Fruit fly (Drosophila melanogaster) whole organism, embryonic: ENCODE data around the gene CG31287.

Source experiments
- BtbVII ChIP-seq: fragments of 200-800 bp; sonication (Bioruptor generic); optimal IDR thresholded peaks from 3 replicates; lab custom pipeline; 2017; ENCODE audit warnings: missing biosample characterization, mild to moderate bottlenecking, missing genetic modification characterization
- CG10274 ChIP-seq: fragments of 200-800 bp; sonication (Bioruptor generic); optimal IDR thresholded peaks from 3 replicates; lab custom pipeline; 2017; ENCODE audit warnings: missing biosample characterization, mild to moderate bottlenecking, missing genetic modification characterization
- CG10959 ChIP-seq: fragments of 200-800 bp; sonication (Bioruptor generic); IDR thresholded peaks from 2 replicates; pipeline ENCODE4 v1.3.6; 2022; ENCODE audit warnings: missing biosample characterization, missing genetic modification characterization
- CG15011 ChIP-seq: fragments of 200-800 bp; sonication (Bioruptor generic); optimal IDR thresholded peaks from 3 replicates; lab custom pipeline; 2018; ENCODE audit warnings: missing biosample characterization, mild to moderate bottlenecking, missing genetic modification characterization
- CG17912 ChIP-seq: fragments of 200-800 bp; sonication (Bioruptor generic); optimal IDR thresholded peaks from 2 replicates; lab custom pipeline; 2018; ENCODE audit warnings: missing biosample characterization, mild to moderate bottlenecking, missing genetic modification characterization
- CG1792 ChIP-seq: fragments of 200-800 bp; sonication (Bioruptor generic); optimal IDR thresholded peaks from 2 replicates; lab custom pipeline; 2016; ENCODE audit warnings: missing biosample characterization, missing genetic modification characterization
- CG1832 ChIP-seq: fragments of 200-800 bp; sonication (Bioruptor generic); optimal IDR thresholded peaks from 2 replicates; lab custom pipeline; 2017; ENCODE audit warnings: missing biosample characterization, mild to moderate bottlenecking, missing genetic modification characterization, inconsistent platforms
- CG2116 ChIP-seq: fragments of 200-800 bp; sonication (Bioruptor generic); optimal IDR thresholded peaks from 3 replicates; lab custom pipeline; 2018; ENCODE audit warnings: missing biosample characterization, mild to moderate bottlenecking, missing genetic modification characterization
- CG31224 ChIP-seq: fragments of 200-800 bp; sonication (Bioruptor generic); IDR thresholded peaks from 2 replicates; pipeline ENCODE4 v1.3.6; 2022; ENCODE audit warnings: missing biosample characterization, missing genetic modification characterization
- CG4617 ChIP-seq: fragments of 200-800 bp; sonication (Bioruptor generic); optimal IDR thresholded peaks from 3 replicates; lab custom pipeline; 2016; ENCODE audit warnings: missing biosample characterization, missing genetic modification characterization, borderline replicate concordance
- CG6683 ChIP-seq: fragments of 200-800 bp; sonication (Bioruptor generic); optimal IDR thresholded peaks from 2 replicates; lab custom pipeline; 2017; ENCODE audit warnings: missing biosample characterization, mild to moderate bottlenecking, missing genetic modification characterization, missing genetic modification reagents
- CG7963 ChIP-seq: fragments of 200-800 bp; sonication (Bioruptor generic); IDR thresholded peaks from 3 replicates; pipeline ENCODE4 v1.3.6; 2022; ENCODE audit warnings: missing biosample characterization, missing genetic modification characterization; ENCODE audit not compliant: partially characterized antibody
- CG9727 ChIP-seq: fragments of 200-800 bp; sonication (Bioruptor generic); optimal IDR thresholded peaks from 3 replicates; lab custom pipeline; 2017; ENCODE audit warnings: missing biosample characterization, mild to moderate bottlenecking, missing genetic modification characterization
- CG9797 ChIP-seq: fragments of 200-800 bp; sonication (Bioruptor generic); optimal IDR thresholded peaks from 3 replicates; lab custom pipeline; 2018; ENCODE audit warnings: missing biosample characterization, mild to moderate bottlenecking, missing genetic modification characterization
- D ChIP-seq, 2 experiments: fragments of 200-800 bp in 1 of 2; fragments of >200 bp in 1 of 2; sonication (Bioruptor generic) in 1 of 2; optimal IDR thresholded peaks; 2 replicates in 1 of 2; 3 replicates in 1 of 2; lab custom pipeline; 2017; ENCODE audit warnings: mild to moderate bottlenecking in 1 of 2, missing biosample characterization in 1 of 2, missing genetic modification characterization in 1 of 2, missing genetic modification reagents in 1 of 2
- Gug ChIP-seq: fragments of 200-800 bp; sonication (Bioruptor generic); IDR thresholded peaks from 4 replicates; pipeline ENCODE4 v1.3.6; 2022; ENCODE audit warnings: missing biosample characterization, missing genetic modification characterization
- H2.0 ChIP-seq: fragments of 200-800 bp; sonication (Bioruptor generic); IDR thresholded peaks from 2 replicates; pipeline ENCODE4 v1.3.6; 2022; ENCODE audit warnings: missing biosample characterization, missing genetic modification characterization
- HmgD ChIP-seq: fragments of 200-800 bp; sonication (Bioruptor generic); optimal IDR thresholded peaks from 3 replicates; lab custom pipeline; 2016; ENCODE audit warnings: missing biosample characterization, missing genetic modification characterization
- Hr39 ChIP-seq: fragments of >200 bp; optimal IDR thresholded peaks from 2 replicates; lab custom pipeline; 2017
- Lim3 ChIP-seq: fragments of 200-800 bp; sonication (Bioruptor generic); IDR thresholded peaks from 2 replicates; pipeline ENCODE4 v1.3.6; 2022; ENCODE audit warnings: missing biosample characterization, missing genetic modification characterization
- MESR4 ChIP-seq: fragments of 200-800 bp; sonication (Bioruptor generic); optimal IDR thresholded peaks from 2 replicates; lab custom pipeline; 2018; ENCODE audit warnings: missing biosample characterization, mild to moderate bottlenecking, missing genetic modification characterization, moderate library complexity
- NC2β ChIP-seq: fragments of 200-800 bp; sonication (Bioruptor generic); optimal IDR thresholded peaks from 2 replicates; lab custom pipeline; 2016; ENCODE audit warnings: missing biosample characterization, missing genetic modification characterization
- NFAT ChIP-seq: fragments of 200-800 bp; sonication (Bioruptor generic); IDR thresholded peaks from 2 replicates; pipeline ENCODE4 v1.3.6; 2022; ENCODE audit warnings: missing biosample characterization, missing genetic modification characterization
- Sox102F ChIP-seq: fragments of 200-800 bp; sonication (Bioruptor generic); optimal IDR thresholded peaks from 2 replicates; lab custom pipeline; 2018; ENCODE audit warnings: missing biosample characterization, mild to moderate bottlenecking, missing genetic modification characterization, moderate library complexity
- Sry-δ ChIP-seq: fragments of 200-800 bp; sonication (Bioruptor generic); optimal IDR thresholded peaks from 2 replicates; lab custom pipeline; 2016; ENCODE audit warnings: missing biosample characterization, missing genetic modification characterization
- Ssrp ChIP-seq: fragments of 200-800 bp; sonication (Bioruptor generic); optimal IDR thresholded peaks from 2 replicates; lab custom pipeline; 2018; ENCODE audit warnings: missing biosample characterization, mild to moderate bottlenecking, missing genetic modification characterization, moderate library complexity
- abd-A ChIP-seq: fragments of 200-800 bp; sonication (Bioruptor generic); optimal IDR thresholded peaks from 3 replicates; lab custom pipeline; 2019; ENCODE audit warnings: missing biosample characterization, mild to moderate bottlenecking, missing genetic modification characterization, moderate library complexity
- bcd ChIP-seq: fragments of 200-800 bp; sonication (Bioruptor generic); optimal IDR thresholded peaks from 2 replicates; lab custom pipeline; 2017; ENCODE audit warnings: missing biosample characterization, mild to moderate bottlenecking, missing genetic modification characterization
- bowl ChIP-seq: fragments of 200-800 bp; sonication (Bioruptor generic); IDR thresholded peaks from 2 replicates; pipeline ENCODE4 v1.3.6; 2022; ENCODE audit warnings: missing biosample characterization, missing genetic modification characterization
- chinmo ChIP-seq: fragments of 200-800 bp; sonication (Bioruptor generic); IDR thresholded peaks from 4 replicates; pipeline ENCODE4 v1.3.6; 2022; ENCODE audit warnings: missing biosample characterization, missing genetic modification characterization; ENCODE audit not compliant: partially characterized antibody
- crp ChIP-seq, 2 experiments: fragments of 200-800 bp; sonication (Bioruptor generic); optimal IDR thresholded peaks; 2 replicates in 1 of 2; 3 replicates in 1 of 2; lab custom pipeline; 2017; ENCODE audit warnings: missing biosample characterization in 2 of 2, missing genetic modification characterization in 2 of 2, mild to moderate bottlenecking in 1 of 2, moderate library complexity in 1 of 2
- ems ChIP-seq: fragments of 200-800 bp; sonication (Bioruptor generic); optimal IDR thresholded peaks from 3 replicates; lab custom pipeline; 2016; ENCODE audit warnings: missing biosample characterization, missing genetic modification characterization
- gcm2 ChIP-seq: fragments of 200-800 bp; sonication (Bioruptor generic); optimal IDR thresholded peaks from 2 replicates; lab custom pipeline; 2016; ENCODE audit warnings: missing biosample characterization, missing genetic modification characterization
- kah ChIP-seq: fragments of 200-800 bp; sonication (Bioruptor generic); optimal IDR thresholded peaks from 2 replicates; lab custom pipeline; 2018; ENCODE audit warnings: missing biosample characterization, mild to moderate bottlenecking, missing genetic modification characterization
- ken ChIP-seq: fragments of 200-800 bp; sonication (Bioruptor generic); IDR thresholded peaks from 3 replicates; pipeline ENCODE4 v1.3.6; 2022; ENCODE audit warnings: missing biosample characterization, missing genetic modification characterization
- lbe ChIP-seq: fragments of 200-800 bp; sonication (Bioruptor generic); optimal IDR thresholded peaks from 2 replicates; lab custom pipeline; 2016; ENCODE audit warnings: missing biosample characterization, mild to moderate bottlenecking, missing genetic modification characterization
- lilli ChIP-seq: fragments of 200-800 bp; sonication (Bioruptor generic); optimal IDR thresholded peaks from 3 replicates; lab custom pipeline; 2016; ENCODE audit warnings: missing biosample characterization, missing genetic modification characterization
- maf-S ChIP-seq: fragments of 200-800 bp; sonication (Bioruptor generic); optimal IDR thresholded peaks from 2 replicates; lab custom pipeline; 2016; ENCODE audit warnings: missing biosample characterization, missing genetic modification characterization
- pho ChIP-seq: fragments of 200-800 bp; sonication (Bioruptor generic); optimal IDR thresholded peaks from 2 replicates; lab custom pipeline; 2016; ENCODE audit warnings: missing biosample characterization, missing genetic modification characterization
- run ChIP-seq: fragments of 200-800 bp; sonication (Bioruptor generic); optimal IDR thresholded peaks from 3 replicates; lab custom pipeline; 2018; ENCODE audit warnings: missing biosample characterization, mild to moderate bottlenecking, missing genetic modification characterization
- sc ChIP-seq, 3 experiments: fragments of >200 bp in 2 of 3; fragments of 200-800 bp in 1 of 3; sonication (Bioruptor generic) in 1 of 3; optimal IDR thresholded peaks; 2 replicates in 2 of 3; 3 replicates in 1 of 3; lab custom pipeline; 2017; ENCODE audit warnings: mild to moderate bottlenecking in 1 of 3, missing biosample characterization in 1 of 3, missing genetic modification characterization in 1 of 3, missing genetic modification reagents in 1 of 3
- sima ChIP-seq: fragments of 200-800 bp; sonication (Bioruptor generic); optimal IDR thresholded peaks from 2 replicates; lab custom pipeline; 2016; ENCODE audit warnings: missing biosample characterization, missing genetic modification characterization
- sna ChIP-seq: fragments of 200-800 bp; sonication (Bioruptor generic); IDR thresholded peaks from 2 replicates; pipeline ENCODE4 v1.3.6; 2022; ENCODE audit warnings: missing biosample characterization, missing genetic modification characterization; ENCODE audit not compliant: partially characterized antibody
- sr ChIP-seq: fragments of 200-800 bp; sonication (Bioruptor generic); IDR thresholded peaks from 3 replicates; pipeline ENCODE4 v1.3.6; 2022; ENCODE audit warnings: missing biosample characterization, missing genetic modification characterization
- toy ChIP-seq: fragments of 200-800 bp; sonication (Bioruptor generic); IDR thresholded peaks from 2 replicates; pipeline ENCODE4 v1.3.6; 2022; ENCODE audit warnings: missing biosample characterization, missing genetic modification characterization
- trh ChIP-seq: fragments of 200-800 bp; sonication (Bioruptor generic); optimal IDR thresholded peaks from 2 replicates; lab custom pipeline; 2016; ENCODE audit warnings: missing biosample characterization, missing genetic modification characterization
- vfl ChIP-seq: fragments of 200-800 bp; sonication (Bioruptor generic); optimal IDR thresholded peaks from 2 replicates; lab custom pipeline; 2016; ENCODE audit warnings: missing biosample characterization, missing genetic modification characterization
- yki ChIP-seq: fragments of >200 bp; optimal IDR thresholded peaks from 3 replicates; lab custom pipeline; 2018
- zfh1 ChIP-seq: fragments of 200-800 bp; sonication (Bioruptor generic); IDR thresholded peaks from 3 replicates; pipeline ENCODE4 v1.3.6; 2022; ENCODE audit warnings: missing biosample characterization, missing genetic modification characterization

CG31287 gene

DNA sequence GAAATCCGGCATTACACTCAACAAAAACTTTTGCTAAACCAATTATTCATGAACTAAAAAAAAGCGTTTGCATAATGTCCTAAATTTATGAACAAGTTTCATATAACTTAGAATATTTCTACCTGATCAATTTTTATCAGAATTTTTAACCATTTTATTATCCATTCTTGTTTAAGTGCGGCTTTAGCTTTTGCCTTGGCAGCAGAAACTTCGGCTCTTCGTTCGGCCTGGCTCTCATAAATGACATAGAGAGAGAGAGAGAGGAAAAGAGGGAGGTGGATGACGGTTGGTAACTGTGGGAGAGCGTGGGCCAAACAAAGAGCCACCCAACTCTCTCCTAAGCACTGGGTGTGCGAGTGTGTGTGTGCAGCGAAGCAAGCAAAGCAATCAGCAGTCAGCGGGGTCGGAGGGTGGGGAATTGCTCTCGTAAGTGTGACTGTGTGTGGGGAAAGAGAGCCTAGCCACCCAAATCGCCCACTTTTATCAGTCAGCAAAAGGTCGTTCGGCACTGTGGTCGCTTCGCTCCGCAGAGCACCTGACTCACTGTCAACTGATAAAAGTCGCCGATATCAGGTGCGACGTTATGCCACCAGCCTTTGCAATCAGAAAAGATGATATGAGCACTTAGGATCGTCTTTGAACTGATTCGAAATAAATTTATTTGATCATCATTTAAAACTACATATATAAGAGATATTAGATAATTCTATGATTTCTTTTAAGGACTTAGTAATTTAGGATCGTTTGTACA lies 21.4 kb downstream of the CG31287 start (continued):
- TF ChIP-seq CG2116 (GFP tag; lab: Kevin White, UChicago) = peak; percentile 78
- TF ChIP-seq H2.0 (GFP tag; lab: Robert Waterston, UW) = no peak
- no peak for TF ChIP-seq ken (GFP tag; lab: Robert Waterston, UW)
- TF ChIP-seq zfh1 (GFP tag; lab: Robert Waterston, UW) = no peak
- no peak for TF ChIP-seq CG10959 (GFP tag; lab: Robert Waterston, UW)
- TF ChIP-seq CG17912 (GFP tag; lab: Kevin White, UChicago) = peak; percentile 7
- TF ChIP-seq maf-S (GFP tag; lab: Kevin White, UChicago) = peak; percentile 96
- peak; percentile 93 for TF ChIP-seq gcm2 (GFP tag; lab: Kevin White, UChicago)
- TF ChIP-seq Sox102F (GFP tag; lab: Kevin White, UChicago) = peak; percentile 98
- peak; percentile 96 for TF ChIP-seq abd-A (tag; lab: Kevin White, UChicago)
- TF ChIP-seq CG9727 (GFP tag; lab: Kevin White, UChicago) = peak; percentile 97
- no peak for TF ChIP-seq Lim3 (GFP tag; lab: Robert Waterston, UW)
- peak; percentile 97 for TF ChIP-seq Ssrp (tag; lab: Kevin White, UChicago)
- TF ChIP-seq yki (lab: Kevin White, UChicago) = peak; percentile 83
- no peak for TF ChIP-seq D (optimal IDR thresholded peaks at IDR 0.05; lab: Kevin White, UChicago)
- peak; percentile 97 for TF ChIP-seq D (GFP tag; optimal IDR thresholded peaks at IDR 0.05; lab: Kevin White, UChicago)
- peak; percentile 97 for TF ChIP-seq BtbVII (GFP tag; lab: Kevin White, UChicago)
- peak; percentile 98 for TF ChIP-seq lilli (GFP tag; lab: Kevin White, UChicago)
- TF ChIP-seq Gug (GFP tag; lab: Robert Waterston, UW) = peak; percentile 95
- TF ChIP-seq NFAT (GFP tag; lab: Robert Waterston, UW) = no peak
- peak; percentile 96 for TF ChIP-seq CG15011 (GFP tag; lab: Kevin White, UChicago)
- peak; percentile 98 for TF ChIP-seq CG6683 (GFP tag; lab: Kevin White, UChicago)
- no peak for TF ChIP-seq sc (optimal IDR thresholded peaks at IDR 0.05; lab: Kevin White, UChicago)
- TF ChIP-seq sc (GFP tag; optimal IDR thresholded peaks at IDR 0.05; lab: Kevin White, UChicago) = peak; percentile 97
- TF ChIP-seq lbe (GFP tag; lab: Kevin White, UChicago) = peak; percentile 71
- peak; percentile 89 for TF ChIP-seq HmgD (GFP tag; lab: Kevin White, UChicago)
- no peak for TF ChIP-seq CG1832 (GFP tag; lab: Kevin White, UChicago)
- TF ChIP-seq crp (GFP tag; optimal IDR thresholded peaks at IDR 0.05; lab: Kevin White, UChicago) = peak in 1 of 2 experiments; percentile 65
- peak; percentile 60 for TF ChIP-seq CG9797 (GFP tag; lab: Kevin White, UChicago)
- no peak for TF ChIP-seq Hr39
- peak; percentile 75 for TF ChIP-seq Sry-δ (GFP tag; lab: Kevin White, UChicago)
- no peak for TF ChIP-seq sna (GFP tag; lab: Robert Waterston, UW)
- TF ChIP-seq CG10274 (GFP tag; lab: Kevin White, UChicago) = peak; percentile 80
- TF ChIP-seq CG1792 (GFP tag; lab: Kevin White, UChicago) = peak; percentile 97
- TF ChIP-seq CG7963 = no peak
- TF ChIP-seq chinmo (GFP tag; lab: Robert Waterston, UW) = no peak
- peak; percentile 91 for TF ChIP-seq kah (GFP tag; lab: Kevin White, UChicago)
- TF ChIP-seq toy (GFP tag; lab: Robert Waterston, UW) = no peak
- TF ChIP-seq bcd = peak; percentile 98
- TF ChIP-seq run (tag; lab: Kevin White, UChicago) = peak; percentile 96
- TF ChIP-seq trh (GFP tag; lab: Kevin White, UChicago) = peak; percentile 93
- TF ChIP-seq ems (GFP tag; lab: Kevin White, UChicago) = peak; percentile 97
- TF ChIP-seq bowl (GFP tag; lab: Robert Waterston, UW) = no peak
- peak; percentile 93 for TF ChIP-seq sima
- peak; percentile 96 for TF ChIP-seq NC2β (GFP tag; lab: Kevin White, UChicago)
- peak; percentile 93 for TF ChIP-seq CG4617 (GFP tag; lab: Kevin White, UChicago)
- no peak for TF ChIP-seq sr (GFP tag; lab: Robert Waterston, UW)
- TF ChIP-seq CG31224 (GFP tag; lab: Robert Waterston, UW) = no peak
- TF ChIP-seq MESR4 (GFP tag; lab: Kevin White, UChicago) = peak; percentile 56
- peak; percentile 96 for TF ChIP-seq pho (GFP tag; lab: Kevin White, UChicago)
- TF ChIP-seq vfl = peak; percentile 94
